Worm (Caenorhabditis elegans): ENCODE data around the gene F48G7.8.

- TF ChIP-seq him-1 (tag; optimal IDR thresholded peaks at IDR 0.05) (no peak), dao-5 (tag; optimal IDR thresholded peaks at IDR 0.05) (no peak)
These were observed at the start of gene F48G7.8 for ce11 chrV:627585-627984.

All from whole organism, L4/young adult.